Fruit fly (Drosophila melanogaster) whole organism, adult: ENCODE measurements around the gene CG11920.
A peak's percentile ranks its signal among the peaks of the same experiment; 100 is the strongest.

ENCODE experiments used
- CG11617 ChIP-seq: fragments of 200-800 bp; sonication (Bioruptor generic); optimal IDR thresholded peaks from 2 replicates; lab custom pipeline; 2017; ENCODE audit warnings: mild to moderate bottlenecking, missing biosample characterization, missing genetic modification reagents, missing genetic modification characterization
- CG12768 ChIP-seq: fragments of 200-800 bp; sonication (Bioruptor generic); optimal IDR thresholded peaks from 2 replicates; lab custom pipeline; 2017; ENCODE audit warnings: missing biosample characterization, missing genetic modification characterization, mild to moderate bottlenecking, moderate library complexity, missing genetic modification reagents
- CG14711 ChIP-seq: fragments of 200-800 bp; sonication (Bioruptor generic); optimal IDR thresholded peaks from 2 replicates; lab custom pipeline; 2018; ENCODE audit warnings: missing biosample characterization, mild to moderate bottlenecking, missing genetic modification characterization, moderate library complexity
- CG1620 ChIP-seq: fragments of 200-800 bp; sonication (Bioruptor generic); optimal IDR thresholded peaks from 2 replicates; lab custom pipeline; 2016; ENCODE audit warnings: missing biosample characterization, missing genetic modification characterization
- CG33017 ChIP-seq: fragments of 200-800 bp; sonication (Bioruptor generic); optimal IDR thresholded peaks from 2 replicates; lab custom pipeline; 2018; ENCODE audit warnings: missing biosample characterization, mild to moderate bottlenecking, missing genetic modification characterization, moderate library complexity
- CG5204 ChIP-seq: fragments of 200-800 bp; sonication (Bioruptor generic); optimal IDR thresholded peaks from 2 replicates; lab custom pipeline; 2016; ENCODE audit warnings: missing biosample characterization, missing genetic modification characterization
- CG7045 ChIP-seq: fragments of 200-800 bp; sonication (Bioruptor generic); optimal IDR thresholded peaks from 2 replicates; lab custom pipeline; 2017; ENCODE audit warnings: missing biosample characterization, mild to moderate bottlenecking, missing genetic modification characterization
- CG7101 ChIP-seq: fragments of 200-800 bp; sonication (Bioruptor generic); optimal IDR thresholded peaks from 2 replicates; lab custom pipeline; 2018; ENCODE audit warnings: missing biosample characterization, mild to moderate bottlenecking, missing genetic modification characterization, moderate library complexity
- Clk ChIP-seq: fragments of 200-800 bp; sonication (Bioruptor generic); optimal IDR thresholded peaks from 2 replicates; lab custom pipeline; 2017; ENCODE audit warnings: missing biosample characterization, missing genetic modification characterization
- Crg-1 ChIP-seq: fragments of 200-800 bp; sonication (Bioruptor generic); optimal IDR thresholded peaks from 2 replicates; lab custom pipeline; 2016; ENCODE audit warnings: missing biosample characterization, missing genetic modification characterization
- Hr96 ChIP-seq: fragments of 200-800 bp; sonication (Bioruptor generic); optimal IDR thresholded peaks from 2 replicates; lab custom pipeline; 2016; ENCODE audit warnings: missing biosample characterization, missing genetic modification characterization
- Mnt ChIP-seq: fragments of 200-800 bp; sonication (Bioruptor generic); optimal IDR thresholded peaks from 2 replicates; lab custom pipeline; 2016; ENCODE audit warnings: missing biosample characterization, mild to moderate bottlenecking, missing genetic modification characterization
- bab1 ChIP-seq: fragments of 200-800 bp; sonication (Bioruptor generic); optimal IDR thresholded peaks from 3 replicates; lab custom pipeline; 2019; ENCODE audit warnings: missing biosample characterization, mild to moderate bottlenecking, missing genetic modification characterization, moderate library complexity
- cic ChIP-seq: fragments of 200-800 bp; sonication (Bioruptor generic); optimal IDR thresholded peaks from 2 replicates; lab custom pipeline; 2017; ENCODE audit warnings: missing biosample characterization, mild to moderate bottlenecking, missing genetic modification characterization, moderate library complexity
- cnc ChIP-seq, 2 experiments: fragments of >200 bp; optimal IDR thresholded peaks; 2 replicates each; lab custom pipeline; 2017
- kay ChIP-seq: fragments of 200-800 bp; sonication (Bioruptor generic); peaks from one replicate; lab custom pipeline; 2016; ENCODE audit warnings: missing biosample characterization, missing genetic modification characterization, borderline replicate concordance
- ovo ChIP-seq: fragments of 200-800 bp; sonication (Bioruptor generic); optimal IDR thresholded peaks from 2 replicates; lab custom pipeline; 2016; ENCODE audit warnings: missing biosample characterization, missing genetic modification characterization
- pad ChIP-seq: fragments of 200-800 bp; sonication (Bioruptor generic); optimal IDR thresholded peaks from 3 replicates; lab custom pipeline; 2017; ENCODE audit warnings: missing biosample characterization, missing genetic modification characterization, mild to moderate bottlenecking, moderate library complexity, missing genetic modification reagents
- tj ChIP-seq: fragments of 200-800 bp; sonication (Bioruptor generic); optimal IDR thresholded peaks from 3 replicates; lab custom pipeline; 2017; ENCODE audit warnings: missing biosample characterization, mild to moderate bottlenecking, missing genetic modification characterization, moderate library complexity
- toe ChIP-seq: fragments of 200-800 bp; sonication (Bioruptor generic); optimal IDR thresholded peaks from 2 replicates; lab custom pipeline; 2016; ENCODE audit warnings: missing biosample characterization, missing genetic modification characterization

CG11920 gene

DNA sequence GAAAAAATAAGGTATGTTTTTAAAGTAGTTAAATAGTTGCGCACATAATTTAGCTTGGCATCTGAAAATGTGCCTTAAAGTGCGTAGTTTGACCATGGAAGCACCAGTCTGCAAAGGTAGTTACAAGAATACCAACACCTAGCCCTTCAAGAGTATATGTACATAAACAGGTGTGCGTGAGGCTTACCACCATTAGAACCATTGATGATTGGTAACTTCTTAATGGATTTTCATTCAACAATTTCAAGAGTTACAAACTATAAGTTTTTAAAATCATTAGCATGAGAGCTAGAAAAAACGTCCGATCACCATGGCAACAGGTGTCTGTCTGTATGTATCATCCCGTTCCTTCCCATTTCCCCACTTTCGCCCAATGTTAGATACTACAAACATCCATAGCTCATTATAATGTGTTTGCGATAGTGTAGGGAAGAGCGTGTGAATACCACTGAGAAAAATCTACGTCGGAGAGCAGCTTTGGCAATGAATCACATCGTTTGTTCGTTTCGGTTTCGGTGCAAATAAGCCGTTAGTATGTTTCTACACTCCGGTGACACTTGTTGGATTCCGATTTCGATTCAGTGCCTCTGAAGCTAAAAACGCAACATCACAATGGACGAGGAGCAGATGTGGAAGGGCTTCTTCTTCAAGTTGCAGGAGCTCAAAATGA, 18.1 kb upstream of the CG11920 start:
- TF ChIP-seq CG12768 (GFP tag; lab: Kevin White, UChicago): peak; percentile 8
- peak; percentile 56 for TF ChIP-seq cic (GFP tag; lab: Kevin White, UChicago)
- TF ChIP-seq Hr96 (GFP tag; lab: Kevin White, UChicago): no peak
- TF ChIP-seq ovo (GFP tag; lab: Kevin White, UChicago): peak; percentile 86
- no peak for TF ChIP-seq CG11617 (GFP tag; lab: Kevin White, UChicago)
- peak; percentile 93 for TF ChIP-seq pad (GFP tag; lab: Kevin White, UChicago)
- TF ChIP-seq kay (GFP tag; lab: Kevin White, UChicago): peak; percentile 86
- TF ChIP-seq CG7045 (GFP tag; lab: Kevin White, UChicago): no peak

DNA sequence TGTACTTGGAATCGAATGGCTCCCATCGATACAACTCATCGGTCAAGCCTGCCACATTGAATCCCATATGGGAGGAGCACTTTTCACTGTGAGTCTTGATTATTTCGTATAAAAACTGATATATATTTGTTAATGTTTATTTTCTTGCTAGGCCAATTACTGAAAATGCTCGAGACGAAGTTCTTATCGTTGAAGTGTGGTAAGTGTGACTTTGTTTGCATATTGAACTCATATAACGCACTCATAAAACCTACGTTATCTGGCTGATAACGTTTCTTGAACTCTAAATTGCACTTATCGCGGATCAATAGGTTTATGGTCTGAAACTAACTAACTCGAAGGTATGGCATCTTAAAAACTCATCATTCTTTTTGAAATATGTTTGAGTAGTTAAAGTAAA, 14.2 kb upstream of the CG11920 start:
- TF ChIP-seq cnc (optimal IDR thresholded peaks at IDR 0.05; lab: Kevin White, UChicago) (no peak), kay (GFP tag; lab: Kevin White, UChicago) (peak; percentile 7)

dm6 chr3R:25064907-25065841, 9.5 kb upstream of the CG11920 start, which contains the start of the genes veli and PQBP1:
TSS of gene veli (minus strand) at chr3R:25065591.
TSS of gene PQBP1 (plus strand) at chr3R:25065791.
- TF ChIP-seq bab1 (GFP tag; lab: Kevin White, UChicago) (no peak), CG14711 (tag; lab: Kevin White, UChicago) (peak; percentile 18)

dm6 chr3R:25066856-25067255, 7.8 kb upstream of the CG11920 start:
- TF ChIP-seq CG12768 (GFP tag; lab: Kevin White, UChicago): no peak
- no peak for TF ChIP-seq CG14711 (tag; lab: Kevin White, UChicago)
- no peak for TF ChIP-seq Hr96 (GFP tag; lab: Kevin White, UChicago)
- no peak for TF ChIP-seq CG7045 (GFP tag; lab: Kevin White, UChicago)
- no peak for TF ChIP-seq ovo (GFP tag; lab: Kevin White, UChicago)
- TF ChIP-seq CG1620 (GFP tag; lab: Kevin White, UChicago): no peak
- TF ChIP-seq kay (GFP tag; lab: Kevin White, UChicago): no peak
- no peak for TF ChIP-seq bab1 (GFP tag; lab: Kevin White, UChicago)
- TF ChIP-seq Mnt (GFP tag; lab: Kevin White, UChicago): no peak
- no peak for TF ChIP-seq Crg-1 (GFP tag; lab: Kevin White, UChicago)
- TF ChIP-seq tj: no peak
- no peak for TF ChIP-seq cnc (optimal IDR thresholded peaks at IDR 0.05; lab: Kevin White, UChicago)
- no peak for TF ChIP-seq cic (GFP tag; lab: Kevin White, UChicago)
- TF ChIP-seq Clk (GFP tag; lab: Kevin White, UChicago): no peak
- no peak for TF ChIP-seq CG7101 (tag; lab: Kevin White, UChicago)
- TF ChIP-seq CG5204 (GFP tag; lab: Kevin White, UChicago): no peak
- no peak for TF ChIP-seq CG33017
- no peak for TF ChIP-seq pad (GFP tag; lab: Kevin White, UChicago)
- no peak for TF ChIP-seq CG11617 (GFP tag; lab: Kevin White, UChicago)
- no peak for TF ChIP-seq toe (GFP tag; lab: Kevin White, UChicago)

DNA sequence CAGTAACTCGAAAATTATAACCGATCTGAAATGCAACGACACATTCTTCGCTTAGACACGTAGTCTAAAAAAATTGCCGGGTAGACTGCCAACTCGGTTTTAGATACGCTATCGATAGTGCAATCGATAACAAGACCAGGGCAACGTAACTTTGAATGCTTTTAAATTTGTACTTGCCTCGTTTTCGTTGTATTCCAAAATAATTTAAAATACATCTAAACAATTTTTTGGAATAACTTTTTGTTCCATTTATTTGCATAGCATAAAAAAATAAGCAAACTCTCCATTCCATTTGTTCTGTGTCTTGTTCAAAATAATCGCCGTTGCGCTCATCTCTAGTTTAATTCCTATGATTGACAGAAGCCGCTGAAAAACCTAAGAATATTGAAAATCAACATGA, 5.1 kb upstream of the CG11920 start, which contains the start of the genes Stt3B and CG11839:
Gene Stt3B (minus strand): TSS at position 69 of the 400 bp plus-strand sequence.
Gene CG11839 (plus strand): TSS at position 359 of the 400 bp plus-strand sequence.
- peak; percentile 56 for TF ChIP-seq tj
- TF ChIP-seq CG11617 (GFP tag; lab: Kevin White, UChicago): peak; percentile 77
- no peak for TF ChIP-seq cnc (optimal IDR thresholded peaks at IDR 0.05; lab: Kevin White, UChicago)
- peak; percentile 45 for TF ChIP-seq Crg-1 (GFP tag; lab: Kevin White, UChicago)
- peak; percentile 76 for TF ChIP-seq CG7101 (tag; lab: Kevin White, UChicago)
- peak; percentile 48 for TF ChIP-seq CG33017
- no peak for TF ChIP-seq CG5204 (GFP tag; lab: Kevin White, UChicago)
- TF ChIP-seq Clk (GFP tag; lab: Kevin White, UChicago): peak; percentile 51
- TF ChIP-seq CG1620 (GFP tag; lab: Kevin White, UChicago): peak; percentile 88
- no peak for TF ChIP-seq kay (GFP tag; lab: Kevin White, UChicago)
- peak; percentile 46 for TF ChIP-seq pad (GFP tag; lab: Kevin White, UChicago)
- no peak for TF ChIP-seq Hr96 (GFP tag; lab: Kevin White, UChicago)
- TF ChIP-seq CG7045 (GFP tag; lab: Kevin White, UChicago): peak; percentile 54
- peak; percentile 84 for TF ChIP-seq bab1 (GFP tag; lab: Kevin White, UChicago)
- TF ChIP-seq toe (GFP tag; lab: Kevin White, UChicago): peak; percentile 88
- peak; percentile 69 for TF ChIP-seq CG14711 (tag; lab: Kevin White, UChicago)
- TF ChIP-seq CG12768 (GFP tag; lab: Kevin White, UChicago): peak; percentile 33
- peak; percentile 45 for TF ChIP-seq ovo (GFP tag; lab: Kevin White, UChicago)
- TF ChIP-seq cic (GFP tag; lab: Kevin White, UChicago): no peak
- TF ChIP-seq Mnt (GFP tag; lab: Kevin White, UChicago): peak; percentile 82
